Fruit fly (Drosophila melanogaster) whole organism, embryonic: ENCODE results near the gene CG13032.
A peak's percentile ranks its signal among the peaks of the same experiment; 100 is the strongest.

Experiments used
- Blimp-1 ChIP-seq: fragments of 200-800 bp; sonication (Bioruptor generic); optimal IDR thresholded peaks from 3 replicates; lab custom pipeline; 2018; ENCODE audit warnings: missing biosample characterization, missing genetic modification characterization, mild to moderate bottlenecking, moderate library complexity, missing genetic modification reagents
- CG10321 ChIP-seq: fragments of 200-800 bp; sonication (Bioruptor generic); IDR thresholded peaks from 2 replicates; pipeline ENCODE4 v1.3.6; 2022; ENCODE audit warnings: missing biosample characterization, missing genetic modification characterization
- CG11504 ChIP-seq: fragments of 200-800 bp; sonication (Bioruptor generic); optimal IDR thresholded peaks from 3 replicates; lab custom pipeline; 2019; ENCODE audit warnings: missing biosample characterization, mild to moderate bottlenecking, missing genetic modification characterization, moderate library complexity
- CG11695 ChIP-seq: fragments of 200-800 bp; sonication (Bioruptor generic); IDR thresholded peaks from 3 replicates; pipeline ENCODE4 v1.3.6; 2022; ENCODE audit warnings: missing biosample characterization, missing genetic modification characterization
- CG12219 ChIP-seq: fragments of 200-800 bp; sonication (Bioruptor generic); optimal IDR thresholded peaks from 3 replicates; lab custom pipeline; 2018; ENCODE audit warnings: missing biosample characterization, mild to moderate bottlenecking, missing genetic modification characterization
- CG12299 ChIP-seq: fragments of 200-800 bp; sonication (Bioruptor generic); optimal IDR thresholded peaks from 2 replicates; lab custom pipeline; 2018; ENCODE audit warnings: missing biosample characterization, mild to moderate bottlenecking, missing genetic modification characterization
- CG14441 ChIP-seq: fragments of 200-800 bp; sonication (Bioruptor generic); IDR thresholded peaks from 2 replicates; pipeline ENCODE4 v1.3.6; 2022; ENCODE audit warnings: missing biosample characterization, missing genetic modification characterization
- CG14860 ChIP-seq: fragments of 200-800 bp; sonication (Bioruptor generic); IDR thresholded peaks from 3 replicates; pipeline ENCODE4 v1.3.6; 2022; ENCODE audit warnings: missing biosample characterization, missing genetic modification characterization; ENCODE audit not compliant: partially characterized antibody
- CG17359 ChIP-seq: fragments of 200-800 bp; sonication (Bioruptor generic); optimal IDR thresholded peaks from 3 replicates; lab custom pipeline; 2018; ENCODE audit warnings: missing biosample characterization, mild to moderate bottlenecking, missing genetic modification characterization, moderate library complexity
- CG17802 ChIP-seq: fragments of 200-800 bp; sonication (Bioruptor generic); optimal IDR thresholded peaks from 2 replicates; lab custom pipeline; 2018; ENCODE audit warnings: missing biosample characterization, mild to moderate bottlenecking, missing genetic modification characterization, moderate library complexity
- CG1832 ChIP-seq: fragments of 200-800 bp; sonication (Bioruptor generic); optimal IDR thresholded peaks from 2 replicates; lab custom pipeline; 2017; ENCODE audit warnings: missing biosample characterization, mild to moderate bottlenecking, missing genetic modification characterization, inconsistent platforms
- CG18764 ChIP-seq: fragments of 200-800 bp; sonication (Bioruptor generic); optimal IDR thresholded peaks from 3 replicates; lab custom pipeline; 2016; ENCODE audit warnings: missing biosample characterization, missing genetic modification characterization
- CG2116 ChIP-seq: fragments of 200-800 bp; sonication (Bioruptor generic); optimal IDR thresholded peaks from 3 replicates; lab custom pipeline; 2018; ENCODE audit warnings: missing biosample characterization, mild to moderate bottlenecking, missing genetic modification characterization
- CG30403 ChIP-seq: fragments of 200-800 bp; sonication (Bioruptor generic); optimal IDR thresholded peaks from 3 replicates; lab custom pipeline; 2016; ENCODE audit warnings: missing biosample characterization, missing genetic modification characterization
- CG31365 ChIP-seq: fragments of 200-800 bp; sonication (Bioruptor generic); optimal IDR thresholded peaks from 2 replicates; lab custom pipeline; 2018; ENCODE audit warnings: missing biosample characterization, mild to moderate bottlenecking, missing genetic modification characterization
- CG31441 ChIP-seq: fragments of 200-800 bp; sonication (Bioruptor generic); IDR thresholded peaks from 2 replicates; pipeline ENCODE4 v1.3.6; 2022; ENCODE audit warnings: missing biosample characterization, missing genetic modification characterization
- CG32532 ChIP-seq: fragments of 200-800 bp; sonication (Bioruptor generic); IDR thresholded peaks from 2 replicates; pipeline ENCODE4 v1.3.6; 2022; ENCODE audit warnings: missing biosample characterization, missing genetic modification characterization
- CG3407 ChIP-seq: fragments of 200-800 bp; sonication (Bioruptor generic); optimal IDR thresholded peaks from 2 replicates; lab custom pipeline; 2018; ENCODE audit warnings: missing biosample characterization, mild to moderate bottlenecking, missing genetic modification characterization
- CG34376 ChIP-seq: fragments of 200-800 bp; sonication (Bioruptor generic); optimal IDR thresholded peaks from 2 replicates; lab custom pipeline; 2018; ENCODE audit warnings: missing biosample characterization, mild to moderate bottlenecking, missing genetic modification characterization
- CG4820 ChIP-seq: fragments of 200-800 bp; sonication (Bioruptor generic); optimal IDR thresholded peaks from 3 replicates; lab custom pipeline; 2016; ENCODE audit warnings: missing biosample characterization, missing genetic modification characterization
- CG6175 ChIP-seq: fragments of 200-800 bp; sonication (Bioruptor generic); IDR thresholded peaks from 3 replicates; pipeline ENCODE4 v1.3.6; 2022; ENCODE audit warnings: missing biosample characterization, missing genetic modification characterization
- CG6683 ChIP-seq: fragments of 200-800 bp; sonication (Bioruptor generic); optimal IDR thresholded peaks from 2 replicates; lab custom pipeline; 2017; ENCODE audit warnings: missing biosample characterization, mild to moderate bottlenecking, missing genetic modification characterization, missing genetic modification reagents
- D ChIP-seq, 2 experiments: fragments of 200-800 bp in 1 of 2; fragments of >200 bp in 1 of 2; sonication (Bioruptor generic) in 1 of 2; optimal IDR thresholded peaks; 2 replicates in 1 of 2; 3 replicates in 1 of 2; lab custom pipeline; 2017; ENCODE audit warnings: mild to moderate bottlenecking in 1 of 2, missing biosample characterization in 1 of 2, missing genetic modification characterization in 1 of 2, missing genetic modification reagents in 1 of 2
- Doc3 ChIP-seq: fragments of 200-800 bp; sonication (Bioruptor generic); IDR thresholded peaks from 3 replicates; pipeline ENCODE4 v1.3.6; 2022; ENCODE audit warnings: missing biosample characterization, missing genetic modification characterization; ENCODE audit not compliant: partially characterized antibody
- Dref ChIP-seq: fragments of 200-800 bp; sonication (Bioruptor generic); IDR thresholded peaks from 2 replicates; pipeline ENCODE4 v1.3.6; 2022; ENCODE audit warnings: missing biosample characterization, missing genetic modification characterization
- Elba2 ChIP-seq: fragments of 200-800 bp; sonication (Bioruptor generic); optimal IDR thresholded peaks from 3 replicates; lab custom pipeline; 2016; ENCODE audit warnings: missing biosample characterization, missing genetic modification characterization
- Ets65A ChIP-seq: fragments of 200-800 bp; sonication (Bioruptor generic); peaks from one replicate; lab custom pipeline; 2016; ENCODE audit warnings: missing biosample characterization, missing genetic modification characterization
- Ets97D ChIP-seq: fragments of 200-800 bp; sonication (Bioruptor generic); optimal IDR thresholded peaks from 3 replicates; lab custom pipeline; 2016; ENCODE audit warnings: missing biosample characterization, missing genetic modification characterization
- HLH4C ChIP-seq: fragments of 200-800 bp; sonication (Bioruptor generic); IDR thresholded peaks from 3 replicates; pipeline ENCODE4 v1.3.6; 2022; ENCODE audit warnings: missing biosample characterization, missing genetic modification characterization; ENCODE audit not compliant: partially characterized antibody
- Hand ChIP-seq: fragments of 200-800 bp; sonication (Bioruptor generic); optimal IDR thresholded peaks from 2 replicates; lab custom pipeline; 2017; ENCODE audit warnings: mild to moderate bottlenecking, missing biosample characterization, missing genetic modification reagents, missing genetic modification characterization
- HmgD ChIP-seq: fragments of 200-800 bp; sonication (Bioruptor generic); optimal IDR thresholded peaks from 3 replicates; lab custom pipeline; 2016; ENCODE audit warnings: missing biosample characterization, missing genetic modification characterization
- Hmx ChIP-seq: fragments of 200-800 bp; sonication (Bioruptor generic); optimal IDR thresholded peaks from 2 replicates; lab custom pipeline; 2016; ENCODE audit warnings: missing biosample characterization, missing genetic modification characterization
- Jarid2 ChIP-seq: fragments of 200-800 bp; sonication (Bioruptor generic); optimal IDR thresholded peaks from 3 replicates; lab custom pipeline; 2017; ENCODE audit warnings: mild to moderate bottlenecking, missing biosample characterization, missing genetic modification reagents, missing genetic modification characterization
- Tbp ChIP-seq: fragments of >200 bp; optimal IDR thresholded peaks from 2 replicates; lab custom pipeline; 2018; ENCODE audit warnings: missing biosample characterization, missing genetic modification characterization
- bcd ChIP-seq: fragments of 200-800 bp; sonication (Bioruptor generic); optimal IDR thresholded peaks from 2 replicates; lab custom pipeline; 2017; ENCODE audit warnings: missing biosample characterization, mild to moderate bottlenecking, missing genetic modification characterization
- fd3F ChIP-seq: fragments of 200-800 bp; sonication (Bioruptor generic); optimal IDR thresholded peaks from 2 replicates; lab custom pipeline; 2018; ENCODE audit warnings: missing biosample characterization, mild to moderate bottlenecking, missing genetic modification characterization, moderate library complexity
- gfzf ChIP-seq: fragments of 200-800 bp; sonication (Bioruptor generic); optimal IDR thresholded peaks from 2 replicates; lab custom pipeline; 2016; ENCODE audit warnings: missing biosample characterization, mild to moderate bottlenecking, missing genetic modification characterization, moderate library complexity
- kah ChIP-seq: fragments of 200-800 bp; sonication (Bioruptor generic); optimal IDR thresholded peaks from 2 replicates; lab custom pipeline; 2018; ENCODE audit warnings: missing biosample characterization, mild to moderate bottlenecking, missing genetic modification characterization
- maf-S ChIP-seq: fragments of 200-800 bp; sonication (Bioruptor generic); optimal IDR thresholded peaks from 2 replicates; lab custom pipeline; 2016; ENCODE audit warnings: missing biosample characterization, missing genetic modification characterization
- nau ChIP-seq: fragments of 200-800 bp; sonication (Bioruptor generic); optimal IDR thresholded peaks from 3 replicates; lab custom pipeline; 2017; ENCODE audit warnings: missing biosample characterization, mild to moderate bottlenecking, missing genetic modification characterization, missing genetic modification reagents
- nmo ChIP-seq: fragments of 200-800 bp; sonication (Bioruptor generic); optimal IDR thresholded peaks from 2 replicates; lab custom pipeline; 2018; ENCODE audit warnings: missing biosample characterization, mild to moderate bottlenecking, missing genetic modification characterization, moderate library complexity
- pan ChIP-seq, 4 experiments: fragments of >200 bp in 3 of 4; fragments of 200-800 bp in 1 of 4; sonication (Bioruptor generic) in 1 of 4; optimal IDR thresholded peaks in 3 of 4; IDR thresholded peaks in 1 of 4; 2 replicates each; pipeline versions ENCODE4 v1.3.6 to Lab custom; 2017 to 2022; ENCODE audit warnings: missing biosample characterization in 2 of 4, missing genetic modification characterization in 2 of 4, mixed read lengths in 1 of 4
- ro ChIP-seq: fragments of 200-800 bp; sonication (Bioruptor generic); IDR thresholded peaks from 2 replicates; pipeline ENCODE4 v1.3.6; 2022; ENCODE audit warnings: missing biosample characterization, missing genetic modification characterization
- salm ChIP-seq: fragments of 200-800 bp; sonication (Bioruptor generic); optimal IDR thresholded peaks from 2 replicates; lab custom pipeline; 2018; ENCODE audit warnings: missing biosample characterization, mild to moderate bottlenecking, missing genetic modification characterization
- tgo ChIP-seq: fragments of 200-800 bp; sonication (Bioruptor generic); IDR thresholded peaks from 3 replicates; pipeline ENCODE4 v1.3.6; 2022; ENCODE audit warnings: missing biosample characterization, missing genetic modification characterization
- tll ChIP-seq, 2 experiments: fragments of 200-800 bp in 1 of 2; fragments of >200 bp in 1 of 2; sonication (Bioruptor generic) in 1 of 2; optimal IDR thresholded peaks; 2 replicates each; lab custom pipeline; 2017 to 2019; ENCODE audit warnings: missing biosample characterization in 2 of 2, missing genetic modification characterization in 2 of 2, mild to moderate bottlenecking in 1 of 2, moderate library complexity in 1 of 2
- vnd ChIP-seq: fragments of 200-800 bp; sonication (Bioruptor generic); IDR thresholded peaks from 3 replicates; pipeline ENCODE4 v1.3.6; 2022; ENCODE audit warnings: missing biosample characterization, missing genetic modification characterization; ENCODE audit not compliant: partially characterized antibody
- wdn ChIP-seq: fragments of 200-800 bp; sonication (Bioruptor generic); IDR thresholded peaks from 2 replicates; pipeline ENCODE4 v1.3.6; 2022; ENCODE audit warnings: missing biosample characterization, missing genetic modification characterization

Gene CG13032

DNA sequence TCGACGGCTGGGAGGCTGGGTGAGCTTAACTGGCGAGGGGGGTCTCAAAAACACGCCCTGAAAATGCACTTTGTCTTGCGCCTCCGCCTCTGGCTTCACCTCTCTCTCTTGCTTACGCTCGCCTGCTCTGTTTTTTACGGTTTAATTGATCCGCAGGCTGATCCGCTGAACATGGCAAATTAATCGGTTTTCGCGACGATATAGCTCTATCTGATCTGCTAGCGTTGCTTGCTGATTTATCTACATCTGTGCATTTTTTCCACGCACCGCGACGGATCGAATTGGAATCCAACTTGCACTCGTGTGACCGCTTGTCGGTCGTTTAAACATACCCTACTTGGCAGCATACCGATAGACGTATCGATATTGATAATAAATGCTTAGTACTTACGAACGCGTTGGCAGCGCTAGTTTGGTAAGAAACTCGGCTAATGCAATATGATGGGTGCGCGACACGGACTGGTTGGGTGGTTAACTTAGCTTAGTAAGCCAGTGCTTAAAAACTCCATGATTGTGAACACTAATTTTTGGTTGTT is 26.1 kb upstream of the CG13032 start, which contains the start of gene Abl (continued):
- peak; percentile 84 for TF ChIP-seq Elba2 (GFP tag; lab: Kevin White, UChicago)
- TF ChIP-seq CG4820 (GFP tag; lab: Kevin White, UChicago) = peak; percentile 31
- TF ChIP-seq CG6175 = no peak
- TF ChIP-seq wdn = 0 out of 2 replicates have a peak, but pooled peaks have one; percentile 23
- TF ChIP-seq CG18764 = peak; percentile 65
- no peak for TF ChIP-seq Tbp (GFP tag; lab: Kevin White, UChicago)
- TF ChIP-seq ro (GFP tag; lab: Robert Waterston, UW) = no peak
- TF ChIP-seq gfzf (GFP tag; lab: Kevin White, UChicago) = peak; percentile 99
- TF ChIP-seq CG3407 (GFP tag; lab: Kevin White, UChicago) = peak; percentile 45
- no peak for TF ChIP-seq CG1832 (GFP tag; lab: Kevin White, UChicago)
- TF ChIP-seq Ets65A (GFP tag; lab: Kevin White, UChicago) = peak; percentile 97
- TF ChIP-seq Blimp-1 (GFP tag; lab: Kevin White, UChicago) = peak; percentile 44
- TF ChIP-seq maf-S (GFP tag; lab: Kevin White, UChicago) = peak; percentile 77
- peak; percentile 97 for TF ChIP-seq HmgD (GFP tag; lab: Kevin White, UChicago)
- TF ChIP-seq fd3F = peak; percentile 25
- no peak for TF ChIP-seq tll (GFP tag; optimal IDR thresholded peaks at IDR 0.05; lab: Kevin White, UChicago)
- TF ChIP-seq CG12219 (GFP tag; lab: Kevin White, UChicago) = no peak
- TF ChIP-seq Jarid2 (GFP tag; lab: Kevin White, UChicago) = peak; percentile 92
- TF ChIP-seq CG34376 = peak; percentile 34
- TF ChIP-seq CG14860 (GFP tag; lab: Robert Waterston, UW) = peak; percentile 42; the same call in 1 of the 3 replicates
- TF ChIP-seq Doc3 (GFP tag; lab: Robert Waterston, UW) = peak; percentile 69; the same call in 2 of the 3 replicates
- peak; percentile 52; the same call in 2 of the 3 replicates for TF ChIP-seq vnd (GFP tag; lab: Robert Waterston, UW)
- peak; percentile 93 for TF ChIP-seq Dref (GFP tag; lab: Robert Waterston, UW)
- TF ChIP-seq CG17802 (tag; lab: Kevin White, UChicago) = no peak
- TF ChIP-seq CG12299 (tag; lab: Kevin White, UChicago) = peak; percentile 69
- TF ChIP-seq CG31441 = no peak
- TF ChIP-seq nmo (GFP tag; lab: Kevin White, UChicago) = peak; percentile 79
- no peak for TF ChIP-seq nau
- TF ChIP-seq tgo (GFP tag; lab: Robert Waterston, UW) = peak; percentile 39; the same call in 1 of the 3 replicates
- TF ChIP-seq HLH4C (GFP tag; lab: Robert Waterston, UW) = peak; percentile 62; the same call in 2 of the 3 replicates
- 0 out of 2 replicates have a peak, but pooled peaks have one; percentile 20 for TF ChIP-seq CG14441 (GFP tag; lab: Robert Waterston, UW)
- no peak for TF ChIP-seq kah
- TF ChIP-seq Hmx (GFP tag; lab: Kevin White, UChicago) = no peak
- TF ChIP-seq CG30403 = peak; percentile 73
- peak; percentile 57; the same call in 1 of the 2 replicates for TF ChIP-seq CG32532
- TF ChIP-seq CG11504 = peak; percentile 63
- no peak for TF ChIP-seq CG11695 (GFP tag; lab: Robert Waterston, UW)
- no peak for TF ChIP-seq CG10321 (GFP tag; lab: Robert Waterston, UW)
- TF ChIP-seq salm (tag; lab: Kevin White, UChicago) = peak; percentile 42
- peak; percentile 34 for TF ChIP-seq CG6683 (GFP tag; lab: Kevin White, UChicago)
- TF ChIP-seq D (optimal IDR thresholded peaks at IDR 0.05; lab: Kevin White, UChicago) = peak; percentile 11
- no peak for TF ChIP-seq D (GFP tag; optimal IDR thresholded peaks at IDR 0.05; lab: Kevin White, UChicago)
- no peak for TF ChIP-seq CG31365
- peak; percentile 97 for TF ChIP-seq Ets97D
- TF ChIP-seq CG2116 (GFP tag; lab: Kevin White, UChicago) = peak; percentile 88
- TF ChIP-seq pan (optimal IDR thresholded peaks at IDR 0.05; lab: Kevin White, UChicago) = no peak
- TF ChIP-seq pan (GFP tag; optimal IDR thresholded peaks at IDR 0.05 in 1 of 2, IDR thresholded peaks at IDR 0.05 in 1 of 2) = peak in 1 of 2 experiments; percentile 37
- peak; percentile 44 for TF ChIP-seq bcd (GFP tag; lab: Kevin White, UChicago)
- TF ChIP-seq Hand (GFP tag; lab: Kevin White, UChicago) = no peak
- TF ChIP-seq CG17359 (tag; lab: Kevin White, UChicago) = peak; percentile 49
